Fruit fly (Drosophila melanogaster) whole organism, embryonic: ENCODE results near the gene CG31445.

Source experiments
- Atf-2 ChIP-seq: fragments of 200-800 bp; sonication (Bioruptor generic); optimal IDR thresholded peaks from 2 replicates; lab custom pipeline; 2016; ENCODE audit warnings: missing biosample characterization, missing genetic modification characterization
- CG10209 ChIP-seq: fragments of 200-800 bp; sonication (Bioruptor generic); optimal IDR thresholded peaks from 3 replicates; lab custom pipeline; 2017; ENCODE audit warnings: missing biosample characterization, mild to moderate bottlenecking, missing genetic modification characterization, missing genetic modification reagents
- CG10959 ChIP-seq: fragments of 200-800 bp; sonication (Bioruptor generic); IDR thresholded peaks from 2 replicates; pipeline ENCODE4 v1.3.6; 2022; ENCODE audit warnings: missing biosample characterization, missing genetic modification characterization
- CG11085 ChIP-seq: fragments of 200-800 bp; sonication (Bioruptor generic); IDR thresholded peaks from 2 replicates; pipeline ENCODE4 v1.3.6; 2022; ENCODE audit warnings: missing biosample characterization, missing genetic modification characterization
- CG11398 ChIP-seq: fragments of 200-800 bp; sonication (Bioruptor generic); optimal IDR thresholded peaks from 2 replicates; lab custom pipeline; 2016; ENCODE audit warnings: missing biosample characterization, missing genetic modification characterization
- CG12219 ChIP-seq: fragments of 200-800 bp; sonication (Bioruptor generic); optimal IDR thresholded peaks from 3 replicates; lab custom pipeline; 2018; ENCODE audit warnings: missing biosample characterization, mild to moderate bottlenecking, missing genetic modification characterization
- CG14710 ChIP-seq: fragments of 200-800 bp; sonication (Bioruptor generic); optimal IDR thresholded peaks from 3 replicates; lab custom pipeline; 2019; ENCODE audit warnings: missing biosample characterization, mild to moderate bottlenecking, missing genetic modification characterization, moderate library complexity
- CG15696 ChIP-seq: fragments of 200-800 bp; sonication (Bioruptor generic); optimal IDR thresholded peaks from 2 replicates; lab custom pipeline; 2019; ENCODE audit warnings: missing biosample characterization, mild to moderate bottlenecking, missing genetic modification characterization, moderate library complexity
- CG1602 ChIP-seq: fragments of 200-800 bp; sonication (Bioruptor generic); optimal IDR thresholded peaks from 3 replicates; lab custom pipeline; 2016; ENCODE audit warnings: missing biosample characterization, missing genetic modification characterization
- CG31441 ChIP-seq: fragments of 200-800 bp; sonication (Bioruptor generic); IDR thresholded peaks from 2 replicates; pipeline ENCODE4 v1.3.6; 2022; ENCODE audit warnings: missing biosample characterization, missing genetic modification characterization
- CG3163 ChIP-seq: fragments of 200-800 bp; sonication (Bioruptor generic); optimal IDR thresholded peaks from 3 replicates; lab custom pipeline; 2016; ENCODE audit warnings: missing biosample characterization, missing genetic modification characterization
- CG3407 ChIP-seq: fragments of 200-800 bp; sonication (Bioruptor generic); optimal IDR thresholded peaks from 2 replicates; lab custom pipeline; 2018; ENCODE audit warnings: missing biosample characterization, mild to moderate bottlenecking, missing genetic modification characterization
- CG4404 ChIP-seq: fragments of 200-800 bp; sonication (Bioruptor generic); IDR thresholded peaks from 2 replicates; pipeline ENCODE4 v1.3.6; 2022; ENCODE audit warnings: missing biosample characterization, missing genetic modification characterization
- CG4820 ChIP-seq: fragments of 200-800 bp; sonication (Bioruptor generic); optimal IDR thresholded peaks from 3 replicates; lab custom pipeline; 2016; ENCODE audit warnings: missing biosample characterization, missing genetic modification characterization
- CG6175 ChIP-seq: fragments of 200-800 bp; sonication (Bioruptor generic); IDR thresholded peaks from 3 replicates; pipeline ENCODE4 v1.3.6; 2022; ENCODE audit warnings: missing biosample characterization, missing genetic modification characterization
- CG7786 ChIP-seq: fragments of 200-800 bp; sonication (Bioruptor generic); optimal IDR thresholded peaks from 2 replicates; lab custom pipeline; 2016; ENCODE audit warnings: missing biosample characterization, missing genetic modification characterization
- CG9437 ChIP-seq: fragments of 200-800 bp; sonication (Bioruptor generic); optimal IDR thresholded peaks from 2 replicates; lab custom pipeline; 2018; ENCODE audit warnings: missing biosample characterization, mild to moderate bottlenecking, missing genetic modification characterization
- CG9609 ChIP-seq: fragments of 200-800 bp; sonication (Bioruptor generic); optimal IDR thresholded peaks from 3 replicates; lab custom pipeline; 2016; ENCODE audit warnings: missing biosample characterization, missing genetic modification characterization
- CG9876 ChIP-seq: fragments of 200-800 bp; sonication (Bioruptor generic); optimal IDR thresholded peaks from 2 replicates; lab custom pipeline; 2016; ENCODE audit warnings: missing biosample characterization, missing genetic modification characterization
- Chrac-16 ChIP-seq: fragments of 200-800 bp; sonication (Bioruptor generic); optimal IDR thresholded peaks from 3 replicates; lab custom pipeline; 2016; ENCODE audit warnings: missing biosample characterization, missing genetic modification characterization
- Dad ChIP-seq: fragments of 200-800 bp; sonication (Bioruptor generic); optimal IDR thresholded peaks from 3 replicates; lab custom pipeline; 2016; ENCODE audit warnings: missing biosample characterization, missing genetic modification characterization
- Gug ChIP-seq: fragments of 200-800 bp; sonication (Bioruptor generic); IDR thresholded peaks from 4 replicates; pipeline ENCODE4 v1.3.6; 2022; ENCODE audit warnings: missing biosample characterization, missing genetic modification characterization
- HLH54F ChIP-seq: fragments of 200-800 bp; sonication (Bioruptor generic); optimal IDR thresholded peaks from 3 replicates; lab custom pipeline; 2016; ENCODE audit warnings: missing biosample characterization, missing genetic modification characterization
- Hsf ChIP-seq: fragments of 200-800 bp; sonication (Bioruptor generic); optimal IDR thresholded peaks from 3 replicates; lab custom pipeline; 2016; ENCODE audit warnings: missing biosample characterization, missing genetic modification characterization
- Ravus ChIP-seq: fragments of 200-800 bp; sonication (Bioruptor generic); IDR thresholded peaks from 2 replicates; pipeline ENCODE4 v1.3.6; 2022; ENCODE audit warnings: missing biosample characterization, missing genetic modification characterization
- Trl ChIP-seq, 3 experiments: fragments of >200 bp in 2 of 3; fragments of 200-800 bp in 1 of 3; sonication (Bioruptor generic) in 1 of 3; optimal IDR thresholded peaks; 2 replicates in 1 of 3; 3 replicates in 2 of 3; lab custom pipeline; 2016 to 2017; ENCODE audit warnings: missing biosample characterization in 1 of 3, missing genetic modification characterization in 1 of 3
- Usf ChIP-seq: fragments of 200-800 bp; sonication (Bioruptor generic); optimal IDR thresholded peaks from 2 replicates; lab custom pipeline; 2017; ENCODE audit warnings: missing genotype, missing biosample characterization, missing genetic modification characterization
- Xbp1 ChIP-seq: fragments of 200-800 bp; sonication (Bioruptor generic); optimal IDR thresholded peaks from 3 replicates; lab custom pipeline; 2016; ENCODE audit warnings: missing biosample characterization, mild to moderate bottlenecking, missing genetic modification characterization
- ap ChIP-seq: fragments of 200-800 bp; sonication (Bioruptor generic); IDR thresholded peaks from 2 replicates; pipeline ENCODE4 v1.3.6; 2022; ENCODE audit warnings: missing biosample characterization, missing genetic modification characterization
- az2 ChIP-seq: fragments of 200-800 bp; sonication (Bioruptor generic); optimal IDR thresholded peaks from 3 replicates; lab custom pipeline; 2016; ENCODE audit warnings: missing biosample characterization, missing genetic modification characterization
- bab2 ChIP-seq: fragments of 200-800 bp; sonication (Bioruptor generic); optimal IDR thresholded peaks from 2 replicates; lab custom pipeline; 2016; ENCODE audit warnings: missing biosample characterization, missing genetic modification characterization
- bcd ChIP-seq: fragments of 200-800 bp; sonication (Bioruptor generic); optimal IDR thresholded peaks from 2 replicates; lab custom pipeline; 2017; ENCODE audit warnings: missing biosample characterization, mild to moderate bottlenecking, missing genetic modification characterization
- btn ChIP-seq: fragments of 200-800 bp; sonication (Bioruptor generic); optimal IDR thresholded peaks from 2 replicates; lab custom pipeline; 2016; ENCODE audit warnings: missing biosample characterization, missing genetic modification characterization
- cato ChIP-seq: fragments of 200-800 bp; sonication (Bioruptor generic); optimal IDR thresholded peaks from 2 replicates; lab custom pipeline; 2016; ENCODE audit warnings: missing biosample characterization, missing genetic modification characterization, borderline replicate concordance
- dmrt11E ChIP-seq: fragments of 200-800 bp; sonication (Bioruptor generic); optimal IDR thresholded peaks from 3 replicates; lab custom pipeline; 2018; ENCODE audit warnings: missing biosample characterization, mild to moderate bottlenecking, missing genetic modification characterization, moderate library complexity
- fd102C ChIP-seq: fragments of 200-800 bp; sonication (Bioruptor generic); optimal IDR thresholded peaks from 2 replicates; lab custom pipeline; 2018; ENCODE audit warnings: missing biosample characterization, mild to moderate bottlenecking, missing genetic modification characterization, moderate library complexity
- fd64A ChIP-seq: fragments of 200-800 bp; sonication (Bioruptor generic); optimal IDR thresholded peaks from 3 replicates; lab custom pipeline; 2018; ENCODE audit warnings: missing biosample characterization, mild to moderate bottlenecking, missing genetic modification characterization
- gcm ChIP-seq: fragments of 200-800 bp; sonication (Bioruptor generic); optimal IDR thresholded peaks from 2 replicates; lab custom pipeline; 2019; ENCODE audit warnings: missing biosample characterization, mild to moderate bottlenecking, missing genetic modification characterization, moderate library complexity
- gcm2 ChIP-seq: fragments of 200-800 bp; sonication (Bioruptor generic); optimal IDR thresholded peaks from 2 replicates; lab custom pipeline; 2016; ENCODE audit warnings: missing biosample characterization, missing genetic modification characterization
- lbe ChIP-seq: fragments of 200-800 bp; sonication (Bioruptor generic); optimal IDR thresholded peaks from 2 replicates; lab custom pipeline; 2016; ENCODE audit warnings: missing biosample characterization, mild to moderate bottlenecking, missing genetic modification characterization
- lmd ChIP-seq: fragments of 200-800 bp; sonication (Bioruptor generic); IDR thresholded peaks from 2 replicates; pipeline ENCODE4 v1.3.6; 2022; ENCODE audit warnings: missing biosample characterization, missing genetic modification characterization
- peb ChIP-seq: fragments of 200-800 bp; sonication (Bioruptor generic); IDR thresholded peaks from 2 replicates; pipeline ENCODE4 v1.3.6; 2022; ENCODE audit warnings: missing biosample characterization, missing genetic modification characterization
- phol ChIP-seq: fragments of 200-800 bp; sonication (Bioruptor generic); optimal IDR thresholded peaks from 3 replicates; lab custom pipeline; 2018; ENCODE audit warnings: missing biosample characterization, mild to moderate bottlenecking, missing genetic modification characterization, moderate library complexity
- pros ChIP-seq: fragments of 200-800 bp; sonication (Bioruptor generic); optimal IDR thresholded peaks from 3 replicates; lab custom pipeline; 2019; ENCODE audit warnings: missing biosample characterization, mild to moderate bottlenecking, missing genetic modification characterization, moderate library complexity
- psq ChIP-seq: fragments of 200-800 bp; sonication (Bioruptor generic); optimal IDR thresholded peaks from 2 replicates; lab custom pipeline; 2017; ENCODE audit warnings: missing biosample characterization, missing genetic modification characterization
- pzg ChIP-seq: fragments of 200-800 bp; sonication (Bioruptor generic); optimal IDR thresholded peaks from 3 replicates; lab custom pipeline; 2018; ENCODE audit warnings: missing biosample characterization, mild to moderate bottlenecking, missing genetic modification characterization, moderate library complexity
- sd ChIP-seq: fragments of 200-800 bp; sonication (Bioruptor generic); optimal IDR thresholded peaks from 3 replicates; lab custom pipeline; 2018; ENCODE audit warnings: missing biosample characterization, mild to moderate bottlenecking, missing genetic modification characterization, moderate library complexity
- shn ChIP-seq: fragments of 200-800 bp; sonication (Bioruptor generic); optimal IDR thresholded peaks from 3 replicates; lab custom pipeline; 2016; ENCODE audit warnings: missing biosample characterization, missing genetic modification characterization
- slou ChIP-seq: fragments of 200-800 bp; sonication (Bioruptor generic); optimal IDR thresholded peaks from 3 replicates; lab custom pipeline; 2016; ENCODE audit warnings: missing biosample characterization, missing genetic modification characterization
- unpg ChIP-seq: fragments of 200-800 bp; sonication (Bioruptor generic); optimal IDR thresholded peaks from 3 replicates; lab custom pipeline; 2018; ENCODE audit warnings: missing biosample characterization, mild to moderate bottlenecking, missing genetic modification characterization, moderate library complexity
- zen ChIP-seq: fragments of 200-800 bp; sonication (Bioruptor generic); optimal IDR thresholded peaks from 3 replicates; lab custom pipeline; 2018; ENCODE audit warnings: missing biosample characterization, mild to moderate bottlenecking, missing genetic modification characterization, moderate library complexity

Gene CG31445

DNA sequence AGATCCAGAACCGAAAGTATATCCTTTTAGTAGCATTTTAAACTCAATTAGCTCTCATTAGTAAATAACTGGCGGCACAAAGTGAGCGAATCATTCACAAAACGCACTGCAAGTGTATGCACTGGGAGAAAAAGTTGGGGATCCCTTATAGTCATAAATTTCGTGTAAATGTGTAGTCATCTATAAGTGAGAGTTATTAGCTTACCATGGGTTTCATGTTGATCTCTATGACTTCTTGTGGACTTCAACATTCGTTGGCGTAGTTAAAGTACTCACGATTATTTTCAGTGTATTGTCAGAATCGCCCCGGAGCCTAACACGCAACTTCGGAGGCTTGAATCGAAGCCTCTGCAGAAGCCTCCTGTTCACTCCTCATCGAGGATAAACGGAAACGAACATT, 32.4 kb upstream of the CG31445 start (continued):
- TF ChIP-seq ap (GFP tag; lab: Robert Waterston, UW) (no peak), slou (no peak), gcm (GFP tag; lab: Kevin White, UChicago) (no peak), zen (tag; lab: Kevin White, UChicago) (peak; percentile 47), Ravus (GFP tag; lab: Robert Waterston, UW) (no peak), CG6175 (GFP tag; lab: Robert Waterston, UW) (no peak), CG11398 (GFP tag; lab: Kevin White, UChicago) (peak; percentile 15), CG14710 (tag; lab: Kevin White, UChicago) (peak; percentile 28), az2 (peak; percentile 25), gcm2 (GFP tag; lab: Kevin White, UChicago) (no peak), CG9876 (GFP tag; lab: Kevin White, UChicago) (no peak), CG3407 (GFP tag; lab: Kevin White, UChicago) (no peak), unpg (GFP tag; lab: Kevin White, UChicago) (peak; percentile 17), CG3163 (GFP tag; lab: Kevin White, UChicago) (no peak), cato (GFP tag; lab: Kevin White, UChicago) (no peak), CG11085 (GFP tag; lab: Robert Waterston, UW) (no peak), lbe (peak; percentile 68), Xbp1 (GFP tag; lab: Kevin White, UChicago) (peak; percentile 46), fd102C (GFP tag; lab: Kevin White, UChicago) (peak; percentile 31), Chrac-16 (GFP tag; lab: Kevin White, UChicago) (peak; percentile 54), CG15696 (tag; lab: Kevin White, UChicago) (peak; percentile 21), bab2 (peak; percentile 8), Dad (no peak), pros (GFP tag; lab: Kevin White, UChicago) (no peak), btn (GFP tag; lab: Kevin White, UChicago) (no peak), shn (GFP tag; lab: Kevin White, UChicago) (peak; percentile 11), Usf (GFP tag; lab: Kevin White, UChicago) (no peak), CG7786 (no peak), pzg (GFP tag; lab: Kevin White, UChicago) (no peak), peb (no peak), Trl (optimal IDR thresholded peaks at IDR 0.05; lab: Kevin White, UChicago) (no peak), Trl (GFP tag; optimal IDR thresholded peaks at IDR 0.05; lab: Kevin White, UChicago) (no peak), CG10959 (GFP tag; lab: Robert Waterston, UW) (0 out of 2 replicates have a peak, but pooled peaks have one; percentile 45), CG31441 (GFP tag; lab: Robert Waterston, UW) (peak; percentile 25; the same call in 1 of the 2 replicates), Hsf (GFP tag; lab: Kevin White, UChicago) (peak; percentile 25), phol (tag; lab: Kevin White, UChicago) (peak; percentile 37), CG9437 (GFP tag; lab: Kevin White, UChicago) (no peak), fd64A (GFP tag; lab: Kevin White, UChicago) (no peak), CG4820 (GFP tag; lab: Kevin White, UChicago) (peak; percentile 24), CG12219 (GFP tag; lab: Kevin White, UChicago) (peak; percentile 0), psq (GFP tag; lab: Kevin White, UChicago) (no peak), HLH54F (GFP tag; lab: Kevin White, UChicago) (no peak), Atf-2 (GFP tag; lab: Kevin White, UChicago) (peak; percentile 47), lmd (GFP tag; lab: Robert Waterston, UW) (peak; percentile 38; the same call in 1 of the 2 replicates), CG9609 (GFP tag; lab: Kevin White, UChicago) (peak; percentile 54), CG4404 (GFP tag; lab: Robert Waterston, UW) (peak; percentile 47; the same call in 1 of the 2 replicates), Gug (GFP tag; lab: Robert Waterston, UW) (no peak), sd (tag; lab: Kevin White, UChicago) (no peak), dmrt11E (peak; percentile 79), CG10209 (GFP tag; lab: Kevin White, UChicago) (peak; percentile 11), CG1602 (peak; percentile 14), bcd (GFP tag; lab: Kevin White, UChicago) (no peak)
